Fruit fly (Drosophila melanogaster) whole organism: ENCODE results near the gene Nepl15.

Experiments used
- CG8478 ChIP-seq: fragments of >200 bp; optimal IDR thresholded peaks from 2 replicates; lab custom pipeline; 2018; ENCODE audit warnings: inconsistent platforms
- Dll ChIP-seq: fragments of >200 bp; optimal IDR thresholded peaks from 2 replicates; lab custom pipeline; 2017
- EcR ChIP-seq, 2 experiments: fragments of >200 bp; optimal IDR thresholded peaks; 2 replicates each; lab custom pipeline; 2017; ENCODE audit warnings: missing biosample characterization in 2 of 2, missing genetic modification characterization in 2 of 2, missing genetic modification reagents in 2 of 2
- pan ChIP-seq: fragments of >200 bp; optimal IDR thresholded peaks from 2 replicates; lab custom pipeline; 2017
- psq ChIP-seq: fragments of >200 bp; optimal IDR thresholded peaks from 2 replicates; lab custom pipeline; 2017
- usp ChIP-seq: fragments of >200 bp; optimal IDR thresholded peaks from 2 replicates; lab custom pipeline; 2017; ENCODE audit warnings: missing biosample characterization, missing genetic modification characterization, mixed read lengths

The Nepl15 gene

DNA sequence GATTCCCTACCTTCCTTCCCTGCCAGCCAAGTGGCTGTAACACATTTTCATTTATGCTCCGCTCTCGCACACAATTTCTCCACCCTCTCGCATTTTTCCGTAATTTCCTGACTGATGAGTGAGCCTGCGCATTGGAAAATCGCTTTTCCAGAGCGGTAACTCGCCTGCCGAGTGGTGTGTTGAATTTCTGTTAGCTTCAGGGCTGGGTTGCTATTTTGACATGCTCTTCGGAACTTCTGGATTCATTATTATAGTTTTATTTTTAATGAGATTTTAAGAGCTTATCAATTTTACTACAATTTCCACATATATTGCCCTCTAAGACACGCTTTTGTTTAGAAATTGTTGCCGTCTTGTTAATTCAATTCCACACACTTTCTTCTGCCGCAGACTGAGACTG is 13.0 kb downstream of the Nepl15 start:
- no peak for TF ChIP-seq EcR (GFP tag; optimal IDR thresholded peaks at IDR 0.05; lab: Kevin White, UChicago)
- no peak for TF ChIP-seq usp
- no peak for TF ChIP-seq Dll (lab: Kevin White, UChicago)
- TF ChIP-seq CG8478 (lab: Kevin White, UChicago) = no peak
- TF ChIP-seq pan (lab: Kevin White, UChicago) = no peak
- TF ChIP-seq psq = no peak

DNA sequence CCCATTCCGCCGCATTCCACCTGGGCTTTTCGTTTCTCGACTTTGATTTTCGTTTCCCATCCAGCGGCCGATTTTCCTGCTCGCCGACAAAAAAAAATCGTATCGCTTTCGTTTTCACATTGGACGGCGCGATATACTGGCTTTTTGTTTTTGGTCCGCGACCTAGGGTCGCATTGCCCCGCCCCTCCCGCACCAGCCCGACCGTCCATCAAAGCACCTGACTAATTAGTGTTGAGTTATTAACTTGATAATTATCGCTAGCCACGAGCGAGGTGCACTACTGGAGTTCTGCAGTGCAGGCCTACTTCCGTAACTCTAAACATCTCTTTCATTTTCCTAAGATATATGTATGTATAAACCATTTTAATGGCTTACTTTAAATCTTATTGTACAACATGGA is 14.3 kb downstream of the Nepl15 start:
- TF ChIP-seq usp (no peak), CG8478 (lab: Kevin White, UChicago) (no peak), psq (no peak), Dll (lab: Kevin White, UChicago) (no peak), EcR (GFP tag; optimal IDR thresholded peaks at IDR 0.05; lab: Kevin White, UChicago) (no peak), pan (lab: Kevin White, UChicago) (no peak)

DNA sequence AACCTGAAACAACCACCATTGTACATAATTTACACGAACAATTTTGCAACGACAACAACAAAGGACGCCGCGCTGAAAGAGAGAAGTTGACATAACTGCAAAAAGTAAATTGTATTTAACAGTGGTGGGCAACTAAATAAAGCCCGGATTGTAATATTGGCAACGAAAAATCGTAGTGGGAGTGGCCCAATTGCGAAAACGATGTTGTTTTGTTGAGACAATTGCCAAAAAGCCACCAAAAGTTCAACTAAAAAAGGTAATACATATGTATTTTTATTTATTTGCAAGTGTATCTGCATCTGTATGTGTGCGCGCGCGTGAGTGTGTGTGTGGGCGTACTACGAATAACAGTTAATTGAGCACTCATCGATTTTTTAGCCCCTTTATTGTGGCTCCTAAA is 14.9 kb downstream of the Nepl15 start:
- TF ChIP-seq usp = no peak
- no peak for TF ChIP-seq psq
- TF ChIP-seq Dll (lab: Kevin White, UChicago) = no peak
- TF ChIP-seq EcR (GFP tag; optimal IDR thresholded peaks at IDR 0.05; lab: Kevin White, UChicago) = no peak
- no peak for TF ChIP-seq pan (lab: Kevin White, UChicago)

DNA sequence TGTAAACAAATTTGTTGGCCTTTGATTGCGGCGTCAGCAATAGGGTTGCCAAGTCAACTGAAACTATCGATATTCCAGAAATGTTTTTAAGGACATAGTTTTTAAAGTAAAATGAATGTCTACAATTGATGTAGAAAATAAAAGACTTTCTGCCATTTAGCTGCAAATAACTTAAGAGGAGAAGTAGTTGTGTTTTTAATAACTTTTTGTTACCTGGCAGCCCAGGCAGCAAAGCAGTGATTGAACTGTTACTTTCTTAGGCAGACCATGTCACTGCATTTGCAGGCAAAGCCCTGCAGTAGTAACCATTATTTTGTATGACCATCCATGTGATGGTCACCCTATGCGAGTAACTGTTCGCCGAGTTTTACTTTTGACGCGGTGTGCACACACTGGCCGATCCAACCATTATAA is 15.4 kb downstream of the Nepl15 start, which contains the start of the genes rumi, CG7029 and Usp12-46:
Gene rumi, minus strand, starts transcription at position 64 of the 414 bp plus-strand sequence.
Gene CG7029, plus strand, starts transcription at position 368 of the 414 bp plus-strand sequence.
Gene Usp12-46, plus strand, starts transcription at position 368 of the 414 bp plus-strand sequence.
- TF ChIP-seq pan (lab: Kevin White, UChicago) = no peak
- TF ChIP-seq EcR (GFP tag; optimal IDR thresholded peaks at IDR 0.05; lab: Kevin White, UChicago) = no peak
- no peak for TF ChIP-seq Dll (lab: Kevin White, UChicago)
- no peak for TF ChIP-seq usp
- no peak for TF ChIP-seq CG8478 (lab: Kevin White, UChicago)
- no peak for TF ChIP-seq psq

DNA sequence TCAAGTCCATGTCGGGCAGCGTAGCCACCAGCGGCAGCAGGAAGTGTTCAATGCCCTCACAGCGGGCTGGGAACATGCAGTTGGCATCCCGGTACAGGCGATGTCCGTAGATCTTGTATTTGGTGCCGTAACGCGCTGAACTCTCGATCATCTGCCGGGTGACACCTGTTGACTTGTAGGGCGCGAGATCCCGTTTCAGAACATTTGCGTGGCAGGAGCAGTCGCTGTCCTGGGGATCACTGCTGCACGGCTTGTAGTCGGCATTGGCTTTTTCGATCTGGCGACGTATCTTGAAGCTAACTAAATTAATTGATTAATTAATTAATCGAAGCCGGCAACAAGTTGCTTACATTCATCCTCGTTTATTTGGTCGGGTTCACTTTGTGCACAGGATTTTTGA is 15.9 kb downstream of the Nepl15 start:
- TF ChIP-seq usp (no peak), EcR (GFP tag; optimal IDR thresholded peaks at IDR 0.05; lab: Kevin White, UChicago) (no peak), pan (lab: Kevin White, UChicago) (no peak), Dll (lab: Kevin White, UChicago) (no peak), CG8478 (lab: Kevin White, UChicago) (no peak), psq (no peak)

DNA sequence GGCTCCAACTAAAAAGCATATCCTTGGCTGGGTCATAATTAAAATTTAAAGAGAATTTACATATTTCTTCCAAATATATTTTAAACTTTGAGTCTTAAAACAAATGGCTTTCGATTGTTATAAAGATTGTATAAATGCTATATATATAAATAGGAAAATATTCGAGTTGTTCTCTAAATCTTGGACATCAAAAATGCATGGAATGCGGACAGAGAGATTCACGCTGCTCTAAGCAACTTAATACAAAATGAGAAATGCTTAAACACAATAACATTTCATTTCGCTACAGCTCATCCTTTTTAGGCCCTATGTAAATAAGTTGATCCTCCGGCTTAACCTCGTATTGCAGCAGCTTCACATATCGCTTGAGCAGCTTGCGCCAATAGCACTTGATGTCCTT is 17.0 kb downstream of the Nepl15 start, which contains the start of gene CG31139:
Gene CG31139, minus strand, starts transcription at position 101 of the 400 bp plus-strand sequence.
- TF ChIP-seq usp (no peak), EcR (GFP tag; optimal IDR thresholded peaks at IDR 0.05; lab: Kevin White, UChicago) (no peak), Dll (lab: Kevin White, UChicago) (no peak), CG8478 (lab: Kevin White, UChicago) (no peak), psq (no peak), pan (lab: Kevin White, UChicago) (no peak)

DNA sequence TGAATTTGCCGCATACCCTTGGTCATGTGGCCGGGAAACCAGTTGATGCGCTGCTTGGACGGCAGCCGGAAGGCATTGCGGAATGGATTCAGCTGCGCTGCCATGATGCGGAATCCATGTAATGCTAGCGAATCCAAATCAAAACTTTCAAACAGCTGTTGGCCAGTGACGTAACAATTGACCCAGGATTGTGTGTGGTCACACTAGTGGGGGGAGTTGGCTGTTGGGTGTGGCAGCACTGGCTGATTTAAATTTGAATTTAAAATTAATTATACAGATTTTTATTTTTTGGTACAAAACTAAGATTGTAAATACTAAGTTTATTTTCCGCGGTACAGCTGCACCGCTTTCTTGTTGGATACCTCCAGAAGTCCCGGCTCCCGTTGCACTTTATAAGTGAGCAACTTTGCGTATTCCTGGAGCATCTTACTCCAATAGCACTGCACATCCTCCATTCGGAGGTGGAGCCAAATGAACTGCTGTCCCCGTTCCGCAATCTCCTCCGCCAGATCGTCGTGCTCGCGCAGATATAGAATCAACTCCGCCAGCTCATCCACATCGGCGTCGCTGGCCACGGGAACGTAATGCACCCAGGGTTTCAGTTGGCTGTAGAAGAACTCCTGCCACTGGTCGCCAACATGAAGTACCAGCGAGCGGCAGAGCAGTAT is 18.4 kb downstream of the Nepl15 start, which contains the start of gene CG17141:
Gene CG17141, minus strand, starts transcription at position 177 of the 668 bp plus-strand sequence.
- TF ChIP-seq usp (no peak), pan (lab: Kevin White, UChicago) (no peak), psq (no peak), Dll (lab: Kevin White, UChicago) (no peak), EcR (GFP tag; optimal IDR thresholded peaks at IDR 0.05; lab: Kevin White, UChicago) (no peak), CG8478 (lab: Kevin White, UChicago) (no peak)

DNA sequence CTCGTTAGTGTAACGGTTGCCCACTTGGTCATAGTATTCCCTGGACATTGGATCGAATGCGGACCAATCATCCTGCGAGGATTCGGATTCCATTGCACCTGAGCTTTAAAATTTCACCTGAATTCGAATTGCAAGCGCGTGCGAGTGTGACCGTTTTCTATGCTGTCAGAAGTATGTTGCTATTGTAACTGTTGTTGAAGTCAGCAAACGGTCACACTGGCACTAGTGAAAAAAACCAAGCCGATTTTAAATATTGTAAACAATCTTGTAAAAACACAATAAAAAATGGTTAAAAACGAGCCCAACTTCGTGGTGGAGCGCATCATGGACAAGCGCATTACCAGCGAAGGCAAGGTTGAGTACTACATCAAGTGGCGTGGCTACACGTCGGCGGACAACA is 20.5 kb downstream of the Nepl15 start, which contains the start of the genes vret and HP1c:
Gene vret, minus strand, starts transcription at position 150 of the 400 bp plus-strand sequence.
Gene HP1c, plus strand, starts transcription at position 189 of the 400 bp plus-strand sequence.
- no peak for TF ChIP-seq psq
- TF ChIP-seq EcR (GFP tag; optimal IDR thresholded peaks at IDR 0.05; lab: Kevin White, UChicago) = no peak
- no peak for TF ChIP-seq CG8478 (lab: Kevin White, UChicago)
- TF ChIP-seq usp = no peak
- no peak for TF ChIP-seq Dll (lab: Kevin White, UChicago)
- TF ChIP-seq pan (lab: Kevin White, UChicago) = no peak

DNA sequence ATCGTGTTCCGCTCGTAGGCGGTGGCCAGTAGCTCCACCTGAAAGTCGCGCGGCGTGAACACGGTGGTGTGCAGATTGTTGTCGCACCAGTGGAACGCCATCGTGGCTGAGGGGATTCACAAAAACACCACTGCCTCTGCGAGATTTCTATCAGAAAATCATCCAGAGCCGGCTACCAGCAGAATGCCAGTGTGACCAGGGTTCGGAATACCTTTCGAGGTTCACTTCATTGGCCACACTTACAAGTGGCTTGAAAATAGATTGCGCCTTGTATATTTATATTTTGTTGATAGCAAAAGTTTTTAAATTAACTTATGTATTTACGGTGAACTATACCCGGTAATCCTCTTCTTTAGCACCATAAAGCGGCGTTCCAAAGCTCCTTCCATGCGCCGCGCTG is 25.0 kb downstream of the Nepl15 start, which contains the start of the genes Dcr-1 and CG6985:
Gene Dcr-1, minus strand, starts transcription at position 162 of the 400 bp plus-strand sequence.
Gene CG6985, plus strand, starts transcription at position 221 of the 400 bp plus-strand sequence.
- TF ChIP-seq pan (lab: Kevin White, UChicago) (no peak), psq (no peak), EcR (GFP tag; optimal IDR thresholded peaks at IDR 0.05; lab: Kevin White, UChicago) (no peak), Dll (lab: Kevin White, UChicago) (no peak), CG8478 (lab: Kevin White, UChicago) (no peak), usp (no peak)

DNA sequence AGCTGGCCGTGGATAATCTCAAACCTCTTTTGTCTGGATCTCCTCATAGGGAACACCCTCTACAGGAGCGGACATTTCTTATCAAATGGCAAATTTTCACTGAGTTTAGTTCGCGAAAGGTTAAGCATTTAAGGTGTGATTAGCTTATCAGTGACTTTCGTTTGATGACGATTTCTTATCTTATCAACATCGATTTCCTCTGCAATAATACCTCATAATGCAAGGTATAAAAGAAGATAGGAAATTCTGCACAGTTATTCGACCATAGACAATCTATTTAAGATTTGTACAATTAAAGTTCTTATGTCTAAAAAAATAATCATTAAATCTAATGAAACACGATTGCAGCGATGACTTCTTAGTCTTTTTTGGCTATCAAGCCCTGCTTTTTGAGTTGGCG is 32.2 kb downstream of the Nepl15 start, which contains the start of gene Takl2:
Gene Takl2, minus strand, starts transcription at position 101 of the 400 bp plus-strand sequence.
- TF ChIP-seq pan (lab: Kevin White, UChicago) = no peak

DNA sequence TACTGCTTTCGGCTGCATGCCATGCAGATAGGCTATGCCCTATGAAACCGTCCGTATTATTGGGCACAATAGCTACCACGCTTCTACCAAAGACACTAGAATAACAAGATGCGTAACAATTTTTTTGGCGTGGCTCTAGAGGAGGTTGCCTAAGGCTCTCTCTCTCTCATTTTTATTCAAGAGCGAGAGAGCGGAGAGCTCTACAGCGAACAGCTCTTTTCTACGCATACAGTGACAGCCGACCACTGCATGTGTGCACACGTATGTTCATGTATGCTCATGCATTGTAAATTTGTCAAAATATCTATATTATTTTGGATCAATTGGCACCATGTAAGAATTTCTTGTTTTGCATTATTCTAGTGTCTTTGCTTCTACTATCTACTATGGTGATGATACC is 33.0 kb downstream of the Nepl15 start:
- TF ChIP-seq pan (lab: Kevin White, UChicago) (no peak), CG8478 (lab: Kevin White, UChicago) (no peak)

DNA sequence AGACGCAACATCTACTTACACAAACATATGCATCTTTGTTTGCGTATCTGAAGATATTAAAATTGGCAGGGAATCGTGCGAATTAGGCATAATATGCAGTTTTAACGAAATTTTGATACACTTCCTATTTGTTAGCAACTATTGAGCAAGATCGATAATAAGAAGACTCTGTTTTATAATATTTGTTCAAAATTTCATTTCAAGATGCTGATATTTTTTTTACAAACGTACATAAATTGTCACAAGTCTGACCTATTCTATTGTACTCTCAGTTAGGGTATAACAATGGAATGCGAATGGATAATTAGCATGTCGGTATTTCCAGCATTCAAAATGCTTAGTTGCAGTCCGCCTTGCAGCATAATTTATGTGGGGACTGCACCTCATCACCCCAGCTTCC is 38.1 kb downstream of the Nepl15 start:
- TF ChIP-seq psq = no peak
- no peak for TF ChIP-seq pan (lab: Kevin White, UChicago)
- TF ChIP-seq EcR (GFP tag; optimal IDR thresholded peaks at IDR 0.05; lab: Kevin White, UChicago) = no peak
- TF ChIP-seq Dll (lab: Kevin White, UChicago) = no peak
- TF ChIP-seq usp = no peak
- TF ChIP-seq CG8478 (lab: Kevin White, UChicago) = no peak
